Fruit fly (Drosophila melanogaster): ENCODE measurements around the gene CG17328.

dm6 chr2L:16307026-16307703 is 7.4 kb downstream of the CG17328 start, which contains the start of the genes CG5861 and Syx5:
- TF ChIP-seq psq (optimal IDR thresholded peaks at IDR 0.05) (no peak), CG8478 (optimal IDR thresholded peaks at IDR 0.05) (no peak), usp (GFP tag; optimal IDR thresholded peaks at IDR 0.05) (no peak), pan (optimal IDR thresholded peaks at IDR 0.05) (no peak), EcR (GFP tag; optimal IDR thresholded peaks at IDR 0.05) (no peak), Dll (optimal IDR thresholded peaks at IDR 0.05) (no peak)
